Fruit fly (Drosophila melanogaster) whole organism, pupa: ENCODE results near the gene Pdhb.

ENCODE experiments used
- CG10348 ChIP-seq: fragments of 200-800 bp; sonication (Bioruptor generic); IDR thresholded peaks from 2 replicates; pipeline ENCODE4 v1.3.6; 2022; ENCODE audit warnings: missing biosample characterization, missing genetic modification characterization
- CG12605 ChIP-seq: fragments of 200-800 bp; sonication (Bioruptor generic); IDR thresholded peaks from 2 replicates; pipeline ENCODE4 v1.3.6; 2022; ENCODE audit warnings: missing biosample characterization, missing genetic modification characterization
- CG14655 ChIP-seq: fragments of 200-800 bp; sonication (Bioruptor generic); optimal IDR thresholded peaks from 3 replicates; lab custom pipeline; 2017; ENCODE audit warnings: mild to moderate bottlenecking, missing biosample characterization, missing genetic modification reagents, missing genetic modification characterization
- CG8159 ChIP-seq: fragments of 200-800 bp; sonication (Bioruptor generic); optimal IDR thresholded peaks from 3 replicates; lab custom pipeline; 2018; ENCODE audit warnings: missing biosample characterization, mild to moderate bottlenecking, missing genetic modification characterization, moderate library complexity
- CG8301 ChIP-seq: fragments of 200-800 bp; sonication (Bioruptor generic); optimal IDR thresholded peaks from 2 replicates; lab custom pipeline; 2018; ENCODE audit warnings: missing biosample characterization, mild to moderate bottlenecking, missing genetic modification characterization
- D1 ChIP-seq: fragments of 200-800 bp; sonication (Bioruptor generic); optimal IDR thresholded peaks from 2 replicates; lab custom pipeline; 2018; ENCODE audit warnings: missing biosample characterization, mild to moderate bottlenecking, missing genetic modification characterization, moderate library complexity
- EcR ChIP-seq: fragments of 200-800 bp; sonication (Bioruptor generic); optimal IDR thresholded peaks from 3 replicates; lab custom pipeline; 2019; ENCODE audit warnings: missing biosample characterization, missing genetic modification characterization, mild to moderate bottlenecking, moderate library complexity, missing genetic modification reagents
- Pif1A ChIP-seq: fragments of 200-800 bp; sonication (Bioruptor generic); optimal IDR thresholded peaks from 3 replicates; lab custom pipeline; 2016; ENCODE audit warnings: missing biosample characterization, missing genetic modification characterization
- Pif1B ChIP-seq: fragments of 200-800 bp; sonication (Bioruptor generic); optimal IDR thresholded peaks from 3 replicates; lab custom pipeline; 2016; ENCODE audit warnings: missing biosample characterization, missing genetic modification characterization
- Snoo ChIP-seq: fragments of 200-800 bp; sonication (Bioruptor generic); optimal IDR thresholded peaks from 3 replicates; lab custom pipeline; 2017; ENCODE audit warnings: missing biosample characterization, mild to moderate bottlenecking, missing genetic modification characterization, inconsistent platforms
- rn ChIP-seq: fragments of 200-800 bp; sonication (Bioruptor generic); IDR thresholded peaks from 2 replicates; pipeline ENCODE4 v1.3.6; 2022; ENCODE audit warnings: missing biosample characterization, missing genetic modification characterization

dm6 chr3R:29164930-29165693 is 52.2 kb downstream of the Pdhb start, which contains the start of gene CG11898:
- TF ChIP-seq rn (GFP tag; lab: Robert Waterston, UW) (no peak), CG14655 (GFP tag; lab: Kevin White, UChicago) (no peak), Snoo (no peak), Pif1B (no peak), D1 (tag; lab: Kevin White, UChicago) (no peak), CG8301 (tag; lab: Kevin White, UChicago) (no peak), Pif1A (GFP tag; lab: Kevin White, UChicago) (no peak), EcR (no peak), CG12605 (GFP tag; lab: Robert Waterston, UW) (no peak), CG8159 (tag; lab: Kevin White, UChicago) (no peak), CG10348 (GFP tag; lab: Robert Waterston, UW) (no peak)
